Worm (Caenorhabditis elegans) whole organism, early embryonic: ENCODE data around the gene F55G7.1.

ENCODE experiments used
- B0310.2 ChIP-seq: sonication (generic microtip); optimal IDR thresholded peaks from 2 replicates; lab custom pipeline; 2016; ENCODE audit warnings: mild to moderate bottlenecking, missing genetic modification characterization, missing compliant biosample characterization
- F13C5.2 ChIP-seq: sonication (generic microtip); optimal IDR thresholded peaks from 2 replicates; lab custom pipeline; 2017; ENCODE audit warnings: mild to moderate bottlenecking, missing genetic modification characterization, inconsistent platforms, missing compliant biosample characterization
- aly-1 ChIP-seq: sonication (generic microtip); optimal IDR thresholded peaks from 2 replicates; lab custom pipeline; 2016; ENCODE audit warnings: missing genetic modification characterization, missing compliant biosample characterization
- ama-1 ChIP-seq: fragments of 150-350 bp; optimal IDR thresholded peaks from 2 replicates; lab custom pipeline; 2014
- ceh-13 ChIP-seq: fragments of 200-800 bp; sonication (Bioruptor generic); optimal IDR thresholded peaks from 2 replicates; lab custom pipeline; 2018; ENCODE audit warnings: mild to moderate bottlenecking, missing genetic modification characterization, missing compliant biosample characterization
- ceh-36 ChIP-seq: sonication (generic microtip); optimal IDR thresholded peaks from 2 replicates; lab custom pipeline; 2016; ENCODE audit warnings: missing genetic modification characterization, inconsistent platforms, missing compliant biosample characterization
- ets-7 ChIP-seq: sonication (generic microtip); optimal IDR thresholded peaks from 2 replicates; lab custom pipeline; 2016; ENCODE audit warnings: missing genotype, missing genetic modification characterization, missing compliant biosample characterization
- flt-1 ChIP-seq: fragments of 200-800 bp; sonication (Bioruptor generic); IDR thresholded peaks from 2 replicates; pipeline ENCODE4 v1.3.6; 2022; ENCODE audit warnings: missing genetic modification characterization, missing compliant biosample characterization
- hmbx-1 ChIP-seq: sonication (generic microtip); optimal IDR thresholded peaks from 2 replicates; lab custom pipeline; 2016; ENCODE audit warnings: mild to moderate bottlenecking, missing genetic modification characterization, missing compliant biosample characterization
- hmg-4 ChIP-seq: fragments of 200-800 bp; sonication (Bioruptor generic); optimal IDR thresholded peaks from 2 replicates; lab custom pipeline; 2018; ENCODE audit warnings: mild to moderate bottlenecking, missing genetic modification characterization, missing compliant biosample characterization
- hnd-1 ChIP-seq: sonication (generic microtip); optimal IDR thresholded peaks from 2 replicates; lab custom pipeline; 2016; ENCODE audit warnings: missing genetic modification characterization, missing compliant biosample characterization
- pes-1 ChIP-seq: fragments of 200-800 bp; sonication (Bioruptor generic); IDR thresholded peaks from 2 replicates; pipeline ENCODE4 v1.3.6; 2022; ENCODE audit warnings: missing genetic modification reagents, missing genetic modification characterization, missing compliant biosample characterization
- scrt-1 ChIP-seq: fragments of 200-800 bp; sonication (Bioruptor generic); IDR thresholded peaks from 2 replicates; pipeline ENCODE4 v1.3.6; 2022; ENCODE audit warnings: missing genetic modification characterization, missing compliant biosample characterization
- sea-1 ChIP-seq: fragments of 200-800 bp; sonication (Bioruptor generic); conservative IDR thresholded peaks from 2 replicates; pipeline ENCODE4 v1.3.6; 2022; ENCODE audit warnings: missing genetic modification characterization, missing compliant biosample characterization
- tbx-11 ChIP-seq: fragments of 200-800 bp; sonication (Bioruptor generic); IDR thresholded peaks from 2 replicates; pipeline ENCODE4 v1.3.6; 2022; ENCODE audit warnings: missing genetic modification characterization, missing compliant biosample characterization
- tbx-37 ChIP-seq: fragments of 200-800 bp; sonication (Bioruptor generic); conservative IDR thresholded peaks from 2 replicates; pipeline ENCODE4 v1.3.6; 2022; ENCODE audit warnings: missing genetic modification reagents, missing genetic modification characterization, missing compliant biosample characterization
- tra-4 ChIP-seq: sonication (generic microtip); optimal IDR thresholded peaks from 2 replicates; lab custom pipeline; 2017; ENCODE audit warnings: missing genetic modification characterization, missing compliant biosample characterization

F55G7.1 gene

ce11 chrX:11962050-11962788 is 38.0 kb downstream of the F55G7.1 start:
- TF ChIP-seq tbx-11 = no peak
- no peak for TF ChIP-seq tra-4
- TF ChIP-seq ets-7 (tag; lab: Kevin White, UChicago) = no peak
- TF ChIP-seq tbx-37 (GFP tag; lab: Robert Waterston, UW) = no peak
- no peak for TF ChIP-seq pes-1 (GFP tag; lab: Robert Waterston, UW)
- TF ChIP-seq ceh-13 (GFP tag; lab: Kevin White, UChicago) = no peak
- no peak for TF ChIP-seq F13C5.2
- no peak for TF ChIP-seq aly-1
- TF ChIP-seq ama-1 (lab: Kevin White, UChicago) = no peak
- no peak for TF ChIP-seq sea-1 (GFP tag; lab: Robert Waterston, UW)
- no peak for TF ChIP-seq ceh-36
- no peak for TF ChIP-seq hnd-1 (tag; lab: Kevin White, UChicago)
- TF ChIP-seq hmg-4 = no peak
- no peak for TF ChIP-seq hmbx-1 (tag; lab: Kevin White, UChicago)

- TF ChIP-seq flt-1 (no peak), ets-7 (tag; lab: Kevin White, UChicago) (no peak), ceh-36 (no peak), hmbx-1 (tag; lab: Kevin White, UChicago) (no peak), hnd-1 (tag; lab: Kevin White, UChicago) (no peak), hmg-4 (no peak), tra-4 (no peak), sea-1 (GFP tag; lab: Robert Waterston, UW) (no peak), tbx-11 (no peak), ceh-13 (GFP tag; lab: Kevin White, UChicago) (no peak), scrt-1 (no peak), aly-1 (no peak), F13C5.2 (no peak), ama-1 (lab: Kevin White, UChicago) (no peak), tbx-37 (GFP tag; lab: Robert Waterston, UW) (no peak)
Observed at ce11 chrX:11963659-11964058, 39.4 kb downstream of the F55G7.1 start.

- TF ChIP-seq tbx-37 (GFP tag; lab: Robert Waterston, UW) = no peak
Observed at ce11 chrX:11964555-11964954, 40.3 kb downstream of the F55G7.1 start.

- TF ChIP-seq ama-1 (lab: Kevin White, UChicago) (no peak), hnd-1 (tag; lab: Kevin White, UChicago) (no peak), F13C5.2 (no peak), ets-7 (tag; lab: Kevin White, UChicago) (no peak), B0310.2 (tag; lab: Kevin White, UChicago) (no peak), aly-1 (no peak), flt-1 (no peak), hmbx-1 (tag; lab: Kevin White, UChicago) (no peak), ceh-13 (GFP tag; lab: Kevin White, UChicago) (no peak), scrt-1 (no peak), hmg-4 (no peak), sea-1 (GFP tag; lab: Robert Waterston, UW) (no peak), tra-4 (no peak), tbx-37 (GFP tag; lab: Robert Waterston, UW) (no peak)
Observed at ce11 chrX:11965163-11965562, 40.9 kb downstream of the F55G7.1 start.

ce11 chrX:11965663-11966304 is 41.6 kb downstream of the F55G7.1 start, which contains the start of gene sams-1:
sams-1 (plus strand) TSS chrX:11965962.
- TF ChIP-seq sea-1 (GFP tag; lab: Robert Waterston, UW) = no peak
- no peak for TF ChIP-seq ceh-36
- TF ChIP-seq tbx-11 = no peak
- no peak for TF ChIP-seq aly-1
- no peak for TF ChIP-seq tra-4
- no peak for TF ChIP-seq hmbx-1 (tag; lab: Kevin White, UChicago)
- no peak for TF ChIP-seq pes-1 (GFP tag; lab: Robert Waterston, UW)
- TF ChIP-seq hnd-1 (tag; lab: Kevin White, UChicago) = no peak
- TF ChIP-seq ceh-13 (GFP tag; lab: Kevin White, UChicago) = no peak
- TF ChIP-seq ama-1 (lab: Kevin White, UChicago) = no peak
- TF ChIP-seq hmg-4 = no peak
- no peak for TF ChIP-seq flt-1
- TF ChIP-seq ets-7 (tag; lab: Kevin White, UChicago) = no peak

ce11 chrX:11967034-11967433 is 42.8 kb downstream of the F55G7.1 start:
- TF ChIP-seq ceh-13 (GFP tag; lab: Kevin White, UChicago) (no peak), tbx-37 (GFP tag; lab: Robert Waterston, UW) (no peak), hmg-4 (no peak), ets-7 (tag; lab: Kevin White, UChicago) (no peak), B0310.2 (tag; lab: Kevin White, UChicago) (no peak), hmbx-1 (tag; lab: Kevin White, UChicago) (no peak)

- no peak for TF ChIP-seq flt-1
- TF ChIP-seq tra-4 = no peak
- no peak for TF ChIP-seq hmg-4
- no peak for TF ChIP-seq sea-1 (GFP tag; lab: Robert Waterston, UW)
- no peak for TF ChIP-seq ets-7 (tag; lab: Kevin White, UChicago)
- no peak for TF ChIP-seq ama-1 (lab: Kevin White, UChicago)
- no peak for TF ChIP-seq B0310.2 (tag; lab: Kevin White, UChicago)
- TF ChIP-seq tbx-11 = no peak
- no peak for TF ChIP-seq hmbx-1 (tag; lab: Kevin White, UChicago)
- TF ChIP-seq ceh-13 (GFP tag; lab: Kevin White, UChicago) = no peak
- no peak for TF ChIP-seq scrt-1
- no peak for TF ChIP-seq aly-1
- no peak for TF ChIP-seq F13C5.2
- TF ChIP-seq hnd-1 (tag; lab: Kevin White, UChicago) = no peak
- TF ChIP-seq pes-1 (GFP tag; lab: Robert Waterston, UW) = no peak
- TF ChIP-seq ceh-36 = no peak
- TF ChIP-seq tbx-37 (GFP tag; lab: Robert Waterston, UW) = no peak
Observed at ce11 chrX:11968024-11968598, 43.9 kb downstream of the F55G7.1 start.
